Worm (Caenorhabditis elegans) whole organism, L4 larva: ENCODE measurements around the gene sdz-32.
"Not testable (repeated sequence)": the region's sequence is repeated elsewhere in the genome, so short reads cannot be mapped to it uniquely, and the experiment has no call there.

Experiments used
- T26A8.4 ChIP-seq: fragments of 200-800 bp; sonication (Bioruptor generic); IDR thresholded peaks from 2 replicates; pipeline ENCODE4 v1.3.6; 2022; ENCODE audit warnings: missing genetic modification characterization, missing compliant biosample characterization
- Y105C5A.15 ChIP-seq: fragments of 200-800 bp; sonication (Bioruptor generic); IDR thresholded peaks from 2 replicates; pipeline ENCODE4 v1.3.6; 2022; ENCODE audit warnings: missing genetic modification characterization, missing compliant biosample characterization
- ZK337.2 ChIP-seq: fragments of 200-800 bp; sonication (Bioruptor generic); IDR thresholded peaks from 2 replicates; pipeline ENCODE4 v1.3.6; 2022; ENCODE audit warnings: missing genetic modification reagents, missing genetic modification characterization, missing compliant biosample characterization
- aha-1 ChIP-seq: fragments of 150-350 bp; peaks from one replicate; lab custom pipeline; 2014; ENCODE audit warnings: missing biosample characterization, missing genetic modification characterization
- arid-1 ChIP-seq: fragments of 200-800 bp; sonication (Bioruptor generic); conservative IDR thresholded peaks from 2 replicates; pipeline ENCODE4 v1.3.6; 2022; ENCODE audit warnings: missing genetic modification reagents, missing genetic modification characterization, missing compliant biosample characterization
- ceh-20 ChIP-seq: fragments of 200-800 bp; sonication (Bioruptor generic); IDR thresholded peaks from 2 replicates; pipeline ENCODE4 v1.3.6; 2022; ENCODE audit warnings: missing genetic modification reagents, missing genetic modification characterization, missing compliant biosample characterization
- ceh-82 ChIP-seq: sonication (generic microtip); optimal IDR thresholded peaks from 2 replicates; lab custom pipeline; 2017; ENCODE audit warnings: missing biosample characterization, missing genetic modification characterization
- ctbp-1 ChIP-seq: fragments of 200-800 bp; sonication (Bioruptor generic); IDR thresholded peaks from 2 replicates; pipeline ENCODE4 v1.3.6; 2022; ENCODE audit warnings: missing genetic modification reagents, missing genetic modification characterization, missing compliant biosample characterization
- daf-12 ChIP-seq: fragments of 150-350 bp; optimal IDR thresholded peaks from 2 replicates; lab custom pipeline; 2014; ENCODE audit warnings: missing biosample characterization, missing genetic modification reagents, missing genetic modification characterization
- daf-16 ChIP-seq, 3 experiments: sonication (generic microtip); optimal IDR thresholded peaks; 2 replicates each; lab custom pipeline; 2016 to 2017; ENCODE audit warnings: missing genetic modification characterization in 3 of 3, missing genetic modification reagents in 3 of 3, mild to moderate bottlenecking in 2 of 3, missing compliant biosample characterization in 2 of 3, missing biosample characterization in 1 of 3, moderate library complexity in 1 of 3
- dmd-9 ChIP-seq: fragments of 200-800 bp; sonication (Bioruptor generic); IDR thresholded peaks from 2 replicates; pipeline ENCODE4 v1.3.6; 2022; ENCODE audit warnings: missing genetic modification reagents, missing genetic modification characterization, missing compliant biosample characterization
- fkh-10 ChIP-seq: fragments of 150-350 bp; optimal IDR thresholded peaks from 2 replicates; lab custom pipeline; 2014; ENCODE audit warnings: missing biosample characterization, missing genetic modification reagents, missing genetic modification characterization
- hlh-11 ChIP-seq: fragments of 200-800 bp; sonication (Bioruptor generic); optimal IDR thresholded peaks from 2 replicates; lab custom pipeline; 2018; ENCODE audit warnings: mild to moderate bottlenecking, missing genetic modification characterization, missing compliant biosample characterization
- lim-7 ChIP-seq: fragments of 200-800 bp; sonication (Bioruptor generic); IDR thresholded peaks from 2 replicates; pipeline ENCODE4 v1.3.6; 2022; ENCODE audit warnings: missing genetic modification characterization, missing compliant biosample characterization
- lin-15B ChIP-seq: fragments of 150-350 bp; sonication (generic microtip); optimal IDR thresholded peaks from 3 replicates; lab custom pipeline; 2014; ENCODE audit warnings: missing biosample characterization, missing genetic modification characterization
- nhr-10 ChIP-seq: fragments of 150-350 bp; optimal IDR thresholded peaks from 2 replicates; lab custom pipeline; 2014; ENCODE audit warnings: missing biosample characterization, missing genetic modification characterization
- nhr-102 ChIP-seq: sonication (generic microtip); optimal IDR thresholded peaks from 2 replicates; lab custom pipeline; 2016; ENCODE audit warnings: mild to moderate bottlenecking, missing genetic modification characterization, moderate library complexity, missing compliant biosample characterization
- nhr-28 ChIP-seq: fragments of 150-350 bp; optimal IDR thresholded peaks from 2 replicates; lab custom pipeline; 2014; ENCODE audit warnings: missing biosample characterization, missing genetic modification characterization
- nhr-41 ChIP-seq: fragments of 200-800 bp; sonication (Bioruptor generic); IDR thresholded peaks from 2 replicates; pipeline ENCODE4 v1.3.6; 2022; ENCODE audit warnings: missing genetic modification reagents, missing genetic modification characterization, missing compliant biosample characterization
- nhr-42 ChIP-seq: fragments of 200-800 bp; sonication (Bioruptor generic); IDR thresholded peaks from 2 replicates; pipeline ENCODE4 v1.3.6; 2022; ENCODE audit warnings: missing genetic modification characterization, missing compliant biosample characterization
- nhr-48 ChIP-seq: sonication (generic microtip); optimal IDR thresholded peaks from 2 replicates; lab custom pipeline; 2016; ENCODE audit warnings: mild to moderate bottlenecking, missing genetic modification characterization, missing compliant biosample characterization
- php-3 ChIP-seq: fragments of 200-800 bp; sonication (Bioruptor generic); IDR thresholded peaks from 2 replicates; pipeline ENCODE4 v1.3.6; 2022; ENCODE audit warnings: missing genetic modification reagents, missing genetic modification characterization, missing compliant biosample characterization
- pqm-1 ChIP-seq: sonication (generic microtip); optimal IDR thresholded peaks from 2 replicates; lab custom pipeline; 2017; ENCODE audit warnings: missing biosample characterization, missing genetic modification characterization
- sdz-12 ChIP-seq: fragments of 200-800 bp; sonication (Bioruptor generic); optimal IDR thresholded peaks from 2 replicates; lab custom pipeline; 2018; ENCODE audit warnings: mild to moderate bottlenecking, missing genetic modification characterization, missing compliant biosample characterization
- skn-1 ChIP-seq: fragments of 150-350 bp; optimal IDR thresholded peaks from 2 replicates; lab custom pipeline; 2014; ENCODE audit warnings: missing biosample characterization, missing genetic modification characterization
- unc-62 ChIP-seq, 3 experiments: fragments of 150-350 bp in 1 of 3; sonication (generic microtip); optimal IDR thresholded peaks in 2 of 3; peaks in 1 of 3; 1 replicate in 1 of 3; 2 replicates in 2 of 3; lab custom pipeline; 2014 to 2017; ENCODE audit warnings: missing biosample characterization in 3 of 3, missing genetic modification characterization in 3 of 3, missing genetic modification reagents in 3 of 3, missing genotype in 1 of 3
- zag-1 ChIP-seq: fragments of 150-350 bp; optimal IDR thresholded peaks from 2 replicates; lab custom pipeline; 2014; ENCODE audit warnings: missing biosample characterization, missing genetic modification characterization
- zip-11 ChIP-seq: fragments of 200-800 bp; sonication (Bioruptor generic); IDR thresholded peaks from 2 replicates; pipeline ENCODE4 v1.3.6; 2022; ENCODE audit warnings: missing genetic modification characterization, missing compliant biosample characterization
- zip-2 ChIP-seq: fragments of 150-350 bp; optimal IDR thresholded peaks from 2 replicates; lab custom pipeline; 2014; ENCODE audit warnings: missing biosample characterization, missing genetic modification characterization
- ztf-7 ChIP-seq: fragments of 150-350 bp; optimal IDR thresholded peaks from 2 replicates; lab custom pipeline; 2014; ENCODE audit warnings: missing biosample characterization, missing genetic modification characterization

Gene sdz-32

DNA sequence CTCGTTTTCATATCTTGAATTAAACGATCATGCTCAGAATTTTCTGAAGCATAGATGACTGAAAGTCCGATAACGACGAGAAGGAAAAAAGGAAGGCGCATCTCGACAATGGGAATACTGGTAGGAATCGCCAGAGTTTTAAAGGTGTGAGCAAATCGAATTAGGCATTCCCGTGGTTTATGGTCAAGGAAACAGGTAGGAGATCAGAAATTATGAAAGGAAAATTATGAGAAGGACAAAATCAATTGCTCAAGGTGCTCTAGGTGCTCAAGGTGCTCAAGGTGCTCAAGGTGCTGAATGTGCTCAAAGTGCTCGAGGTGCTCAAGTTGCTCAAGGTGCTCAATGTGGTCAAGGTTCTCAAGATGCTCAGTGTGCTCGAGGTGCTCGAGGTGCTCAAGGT, 9.3 kb upstream of the sdz-32 start, which contains the start of gene C16C8.10:
Gene C16C8.10 (minus strand): TSS at position 101 of the 400 bp plus-strand sequence.
- TF ChIP-seq unc-62 (GFP tag; optimal IDR thresholded peaks at IDR 0.05 in 1 of 2; lab: Kevin White, UChicago): peak in 1 of 2 experiments; percentile 23
- TF ChIP-seq unc-62 (tag; optimal IDR thresholded peaks at IDR 0.05; lab: Kevin White, UChicago): not testable (repeated sequence)

DNA sequence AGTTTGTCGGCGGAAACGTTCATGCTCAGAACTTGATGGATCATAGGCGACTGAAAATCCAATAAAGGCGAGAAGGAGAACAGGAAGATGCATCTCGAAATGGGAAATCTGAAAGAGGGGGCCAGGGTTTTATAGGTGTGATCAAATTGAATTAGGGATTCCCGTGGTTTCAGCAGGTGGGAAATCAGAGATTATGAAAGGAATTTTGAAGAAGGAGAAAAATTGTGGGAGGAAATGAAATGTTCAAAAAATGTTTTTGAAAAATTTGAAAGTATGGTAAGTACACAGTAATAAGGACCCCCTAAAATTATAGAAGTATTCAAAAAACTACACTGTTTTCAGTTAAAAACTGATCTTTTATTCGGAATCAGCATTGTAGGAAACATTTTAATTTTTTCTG, 3.3 kb upstream of the sdz-32 start, which contains the start of gene Y49F6B.20:
Gene Y49F6B.20 (minus strand): TSS at position 101 of the 400 bp plus-strand sequence.
- TF ChIP-seq nhr-48 (tag; lab: Kevin White, UChicago): no peak
- no peak for TF ChIP-seq ZK337.2 (GFP tag; lab: Robert Waterston, UW)
- no peak for TF ChIP-seq hlh-11
- TF ChIP-seq arid-1 (GFP tag; lab: Robert Waterston, UW): no peak

DNA sequence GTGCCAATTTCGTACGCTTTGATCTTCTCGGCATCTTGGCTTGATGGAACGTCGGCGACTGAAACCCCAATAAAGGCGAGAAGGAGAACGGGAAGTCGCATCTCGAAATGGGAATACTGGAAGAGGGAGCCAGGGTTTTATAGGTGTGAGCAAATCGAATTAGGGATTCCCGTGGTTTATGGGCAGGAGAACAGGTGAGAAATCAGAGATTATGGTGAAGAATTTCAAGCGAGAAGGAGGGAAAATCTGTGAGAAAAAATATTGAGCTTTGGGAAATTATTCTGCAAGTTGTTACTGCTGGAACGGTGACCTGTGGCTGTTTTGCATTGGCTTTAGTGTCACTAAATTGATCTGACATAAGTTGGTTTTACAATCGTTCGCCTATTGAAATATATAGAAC, 2.2 kb upstream of the sdz-32 start, which contains the start of gene Y49F6B.13:
Gene Y49F6B.13 (minus strand): TSS at position 101 of the 400 bp plus-strand sequence.
- TF ChIP-seq hlh-11 (no peak), ztf-7 (tag; lab: Kevin White, UChicago) (no peak), aha-1 (tag; lab: Kevin White, UChicago) (peak; percentile 17), nhr-10 (tag; lab: Kevin White, UChicago) (no peak), Y105C5A.15 (GFP tag; lab: Robert Waterston, UW) (no peak), lin-15B (tag; lab: Kevin White, UChicago) (no peak), nhr-28 (no peak)

DNA sequence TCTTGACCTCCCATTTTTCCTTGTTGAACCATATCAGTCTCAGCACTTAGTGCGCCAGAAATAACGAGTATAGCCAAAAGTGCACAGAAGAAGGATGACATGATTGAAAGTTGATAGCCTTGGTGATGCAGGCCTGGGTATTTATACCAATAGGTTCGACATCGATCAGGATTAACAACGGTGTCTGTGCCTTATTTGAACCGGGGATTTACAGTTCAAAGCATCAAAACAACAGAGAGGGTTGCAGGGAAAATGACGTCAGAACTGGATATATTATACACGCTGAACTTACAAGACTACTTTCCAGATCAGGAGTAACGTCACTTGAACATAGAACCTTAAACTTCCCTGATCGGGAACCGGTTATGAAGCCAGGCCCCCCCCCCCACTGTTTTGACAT, 1.5 kb upstream of the sdz-32 start, which contains the start of gene Y49F6B.12:
Gene Y49F6B.12 (minus strand): TSS at position 101 of the 400 bp plus-strand sequence.
- TF ChIP-seq nhr-42 (GFP tag; lab: Robert Waterston, UW) (no peak), aha-1 (tag; lab: Kevin White, UChicago) (peak; percentile 45)
- TF ChIP-seq, all 104 proteins: peak for 1

DNA sequence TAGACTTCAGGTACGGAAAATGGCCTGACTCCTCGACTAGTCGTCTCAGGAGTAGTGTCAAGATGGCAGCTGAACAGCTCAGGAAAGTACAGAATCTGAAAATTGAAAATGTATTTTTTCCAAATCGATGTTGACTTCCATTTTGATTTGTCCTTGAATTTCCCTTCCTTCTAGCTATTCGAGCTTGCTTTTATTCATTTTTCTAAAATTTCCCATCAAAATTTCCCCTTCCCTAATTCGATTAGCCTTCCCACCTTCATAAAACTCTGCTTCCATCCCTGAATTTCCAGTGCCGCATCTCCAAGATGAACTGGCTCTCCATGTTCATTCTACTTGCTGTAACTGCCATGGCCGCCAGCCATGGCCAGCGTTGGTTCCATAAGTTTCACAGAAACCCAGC, 1.0 kb upstream of the sdz-32 start, which contains the start of gene Y49F6B.6:
Gene Y49F6B.6 (plus strand): TSS at position 301 of the 400 bp plus-strand sequence.
- TF ChIP-seq fkh-10 (GFP tag; lab: Kevin White, UChicago) (no peak), dmd-9 (GFP tag; lab: Robert Waterston, UW) (no peak), nhr-42 (GFP tag; lab: Robert Waterston, UW) (no peak), ceh-20 (GFP tag; lab: Robert Waterston, UW) (no peak), zag-1 (no peak), skn-1 (tag; lab: Kevin White, UChicago) (no peak), nhr-41 (no peak), ctbp-1 (GFP tag; lab: Robert Waterston, UW) (no peak), daf-16 (GFP tag; optimal IDR thresholded peaks at IDR 0.05; lab: Kevin White, UChicago) (no peak), daf-16 (tag; optimal IDR thresholded peaks at IDR 0.05; lab: Kevin White, UChicago) (no peak), zip-2 (no peak), sdz-12 (no peak), lim-7 (GFP tag; lab: Robert Waterston, UW) (no peak), T26A8.4 (GFP tag; lab: Robert Waterston, UW) (no peak), ceh-82 (tag; lab: Kevin White, UChicago) (no peak), nhr-102 (tag; lab: Kevin White, UChicago) (no peak), pqm-1 (tag; lab: Kevin White, UChicago) (no peak)

DNA sequence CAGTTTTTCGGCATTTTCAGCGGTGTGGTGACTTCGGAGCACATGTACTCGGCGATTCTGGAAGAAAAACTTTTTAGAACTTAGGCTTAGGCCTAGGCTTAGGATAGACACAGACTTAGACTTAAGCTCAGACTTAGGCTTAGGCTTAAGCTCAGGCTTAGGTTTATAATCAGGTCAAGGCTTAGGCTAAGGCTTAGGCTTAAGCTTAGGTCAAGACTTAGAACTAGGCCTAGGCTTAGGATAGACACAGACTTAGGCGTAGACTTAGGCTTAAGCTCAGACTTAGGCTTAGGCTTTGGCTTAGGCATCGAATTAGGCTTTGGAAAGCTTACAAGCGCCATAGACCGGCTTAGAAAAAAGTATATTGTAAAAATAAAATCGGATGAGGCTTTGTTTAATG, 2.7 kb downstream of the sdz-32 start:
- TF ChIP-seq zip-11 (GFP tag; lab: Robert Waterston, UW) (no peak), php-3 (GFP tag; lab: Robert Waterston, UW) (no peak), nhr-42 (GFP tag; lab: Robert Waterston, UW) (no peak)

DNA sequence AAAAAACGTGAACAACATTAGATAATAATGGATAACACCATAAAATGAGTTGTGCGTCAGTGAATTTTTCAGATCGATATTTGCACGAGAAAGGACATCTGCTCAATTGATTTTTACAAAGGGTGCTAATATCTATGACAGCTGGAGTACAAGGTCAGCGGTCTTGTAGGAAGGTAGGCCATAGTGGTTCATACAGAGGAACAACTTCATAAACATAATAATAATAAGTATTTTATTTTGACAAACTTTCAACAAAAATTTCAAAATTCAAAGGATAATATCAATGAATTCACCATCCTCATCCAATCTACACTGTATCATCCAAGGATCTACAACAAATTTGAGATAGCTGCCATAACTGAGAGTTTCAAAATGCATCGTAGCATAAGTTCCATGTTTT, 3.3 kb downstream of the sdz-32 start, which contains the start of gene fbxb-104:
Gene fbxb-104 (minus strand): TSS at position 101 of the 400 bp plus-strand sequence.
- TF ChIP-seq daf-12 (tag; lab: Kevin White, UChicago) (no peak), unc-62 (GFP tag; optimal IDR thresholded peaks at IDR 0.05 in 1 of 2; lab: Kevin White, UChicago) (peak in 1 of 2 experiments; percentile 9), unc-62 (tag; optimal IDR thresholded peaks at IDR 0.05; lab: Kevin White, UChicago) (no peak)
